Worm (Caenorhabditis elegans) whole organism, L1 larva: Measurements from ENCODE around the gene C49C3.15.

Source experiments
- C34B4.2 ChIP-seq: sonication (generic microtip); optimal IDR thresholded peaks from 2 replicates; lab custom pipeline; 2017; ENCODE audit warnings: mild to moderate bottlenecking, missing genetic modification characterization, missing compliant biosample characterization
- aly-2 ChIP-seq: fragments of 150-350 bp; optimal IDR thresholded peaks from 2 replicates; lab custom pipeline; 2014; ENCODE audit warnings: missing biosample characterization, missing genetic modification characterization
- blmp-1 ChIP-seq: fragments of 150-350 bp; optimal IDR thresholded peaks from 2 replicates; lab custom pipeline; 2014; ENCODE audit warnings: missing biosample characterization, missing genetic modification characterization
- ceh-8 ChIP-seq: fragments of 200-800 bp; sonication (Bioruptor generic); optimal IDR thresholded peaks from 2 replicates; lab custom pipeline; 2018; ENCODE audit warnings: mild to moderate bottlenecking, missing genetic modification characterization, moderate library complexity, missing compliant biosample characterization
- ceh-82 ChIP-seq, 3 experiments: fragments of 150-350 bp in 1 of 3; sonication (generic microtip) in 2 of 3; optimal IDR thresholded peaks; 2 replicates each; lab custom pipeline; 2014 to 2017; ENCODE audit warnings: missing biosample characterization in 3 of 3, missing genetic modification characterization in 3 of 3
- dpl-1 ChIP-seq, 3 experiments: fragments of 150-350 bp in 2 of 3; sonication (generic microtip) in 1 of 3; optimal IDR thresholded peaks; 2 replicates each; lab custom pipeline; 2014 to 2017; ENCODE audit warnings: missing biosample characterization in 3 of 3, missing genetic modification characterization in 3 of 3, missing genetic modification reagents in 3 of 3
- efl-1 ChIP-seq, 4 experiments: fragments of 150-350 bp; optimal IDR thresholded peaks in 3 of 4; peaks in 1 of 4; 1 replicate in 1 of 4; 2 replicates in 3 of 4; lab custom pipeline; 2014; ENCODE audit warnings: missing biosample characterization in 2 of 4, missing genetic modification characterization in 2 of 4, missing genetic modification reagents in 2 of 4
- efl-3 ChIP-seq: fragments of 200-800 bp; sonication (Bioruptor generic); optimal IDR thresholded peaks from 2 replicates; lab custom pipeline; 2018; ENCODE audit warnings: mild to moderate bottlenecking, missing genetic modification characterization, missing compliant biosample characterization
- egl-13 ChIP-seq: sonication (generic microtip); optimal IDR thresholded peaks from 2 replicates; lab custom pipeline; 2016; ENCODE audit warnings: missing genotype, missing genetic modification reagents, missing genetic modification characterization, missing compliant biosample characterization
- elt-2 ChIP-seq: sonication (generic microtip); optimal IDR thresholded peaks from 2 replicates; lab custom pipeline; 2016; ENCODE audit warnings: missing genetic modification characterization, mild to moderate bottlenecking, inconsistent platforms, missing compliant biosample characterization, missing genetic modification reagents
- ets-5 ChIP-seq: fragments of 200-800 bp; sonication (Bioruptor generic); IDR thresholded peaks from 2 replicates; pipeline ENCODE4 v1.3.6; 2022; ENCODE audit warnings: missing genetic modification characterization, missing compliant biosample characterization
- fkh-10 ChIP-seq: sonication (generic microtip); optimal IDR thresholded peaks from 2 replicates; lab custom pipeline; 2017; ENCODE audit warnings: missing biosample characterization, missing genetic modification reagents, missing genetic modification characterization
- fkh-8 ChIP-seq: sonication (generic microtip); optimal IDR thresholded peaks from 2 replicates; lab custom pipeline; 2016; ENCODE audit warnings: mild to moderate bottlenecking, missing genetic modification characterization, missing compliant biosample characterization
- fos-1 ChIP-seq: fragments of 150-350 bp; optimal IDR thresholded peaks from 2 replicates; lab custom pipeline; 2014; ENCODE audit warnings: missing biosample characterization, missing genetic modification characterization
- hlh-17 ChIP-seq: fragments of 200-800 bp; sonication (Bioruptor generic); optimal IDR thresholded peaks from 2 replicates; lab custom pipeline; 2018; ENCODE audit warnings: missing genetic modification characterization, mild to moderate bottlenecking, missing compliant biosample characterization, moderate library complexity, borderline replicate concordance
- hlh-4 ChIP-seq: sonication (generic microtip); optimal IDR thresholded peaks from 2 replicates; lab custom pipeline; 2016; ENCODE audit warnings: mild to moderate bottlenecking, missing genetic modification characterization, missing compliant biosample characterization
- hpl-2 ChIP-seq: fragments of 150-350 bp; optimal IDR thresholded peaks from 2 replicates; lab custom pipeline; 2014; ENCODE audit warnings: missing biosample characterization, missing genetic modification reagents, missing genetic modification characterization
- irx-1 ChIP-seq: sonication (generic microtip); optimal IDR thresholded peaks from 2 replicates; lab custom pipeline; 2016; ENCODE audit warnings: missing genetic modification characterization, missing compliant biosample characterization
- isw-1 ChIP-seq: fragments of 200-800 bp; sonication (Bioruptor generic); IDR thresholded peaks from 2 replicates; pipeline ENCODE4 v1.3.6; 2022; ENCODE audit warnings: missing genetic modification characterization, missing compliant biosample characterization
- lin-15B ChIP-seq: fragments of 150-350 bp; sonication (generic microtip); optimal IDR thresholded peaks from 3 replicates; lab custom pipeline; 2014; ENCODE audit warnings: missing biosample characterization, missing genetic modification characterization
- lin-35 ChIP-seq, 2 experiments: fragments of 150-350 bp; optimal IDR thresholded peaks; 2 replicates each; lab custom pipeline; 2014; ENCODE audit warnings: missing biosample characterization in 2 of 2, missing genetic modification characterization in 2 of 2, missing genetic modification reagents in 2 of 2
- lin-39 ChIP-seq: fragments of 150-350 bp; optimal IDR thresholded peaks from 2 replicates; lab custom pipeline; 2014; ENCODE audit warnings: missing biosample characterization, missing genetic modification reagents, missing genetic modification characterization
- lsy-2 ChIP-seq, 2 experiments: fragments of 150-350 bp; optimal IDR thresholded peaks; 2 replicates each; lab custom pipeline; 2014; ENCODE audit warnings: missing biosample characterization in 2 of 2, missing genetic modification characterization in 2 of 2
- mef-2 ChIP-seq: fragments of 150-350 bp; optimal IDR thresholded peaks from 2 replicates; lab custom pipeline; 2014; ENCODE audit warnings: missing biosample characterization, missing genetic modification characterization
- mep-1 ChIP-seq: fragments of 150-350 bp; optimal IDR thresholded peaks from 2 replicates; lab custom pipeline; 2014; ENCODE audit warnings: missing biosample characterization, missing genetic modification characterization
- nhr-11 ChIP-seq: fragments of 150-350 bp; optimal IDR thresholded peaks from 2 replicates; lab custom pipeline; 2014; ENCODE audit warnings: missing biosample characterization, missing genetic modification characterization
- nhr-20 ChIP-seq: sonication (generic microtip); optimal IDR thresholded peaks from 2 replicates; lab custom pipeline; 2016; ENCODE audit warnings: mild to moderate bottlenecking, missing genetic modification characterization, missing compliant biosample characterization
- nhr-28 ChIP-seq: fragments of 150-350 bp; optimal IDR thresholded peaks from 2 replicates; lab custom pipeline; 2014; ENCODE audit warnings: missing biosample characterization, missing genetic modification characterization
- nhr-47 ChIP-seq: sonication (generic microtip); optimal IDR thresholded peaks from 2 replicates; lab custom pipeline; 2016; ENCODE audit warnings: mild to moderate bottlenecking, missing genetic modification characterization, moderate library complexity, missing compliant biosample characterization
- nhr-71 ChIP-seq: sonication (generic microtip); optimal IDR thresholded peaks from 2 replicates; lab custom pipeline; 2016; ENCODE audit warnings: mild to moderate bottlenecking, missing genetic modification characterization, moderate library complexity, missing compliant biosample characterization
- nhr-76 ChIP-seq: sonication (generic microtip); optimal IDR thresholded peaks from 2 replicates; lab custom pipeline; 2017; ENCODE audit warnings: missing biosample characterization, missing genetic modification characterization
- nhr-84 ChIP-seq: sonication (generic microtip); optimal IDR thresholded peaks from 2 replicates; lab custom pipeline; 2017; ENCODE audit warnings: missing biosample characterization, missing genetic modification characterization
- nhr-85 ChIP-seq: sonication (generic microtip); peaks from one replicate; lab custom pipeline; 2016; ENCODE audit warnings: missing genetic modification characterization, inconsistent platforms, missing compliant biosample characterization
- pax-3 ChIP-seq: fragments of 200-800 bp; sonication (Bioruptor generic); optimal IDR thresholded peaks from 2 replicates; lab custom pipeline; 2018; ENCODE audit warnings: mild to moderate bottlenecking, missing genetic modification characterization, moderate library complexity, missing compliant biosample characterization
- pqm-1 ChIP-seq: sonication (generic microtip); optimal IDR thresholded peaks from 3 replicates; lab custom pipeline; 2017; ENCODE audit warnings: missing biosample characterization, missing genetic modification characterization
- rnt-1 ChIP-seq: sonication (generic microtip); optimal IDR thresholded peaks from 2 replicates; lab custom pipeline; 2016; ENCODE audit warnings: mild to moderate bottlenecking, missing genetic modification characterization, moderate library complexity, missing compliant biosample characterization
- snu-23 ChIP-seq: sonication (generic microtip); optimal IDR thresholded peaks from 2 replicates; lab custom pipeline; 2016; ENCODE audit warnings: missing genetic modification characterization, missing compliant biosample characterization
- sox-4 ChIP-seq: sonication (generic microtip); optimal IDR thresholded peaks from 2 replicates; lab custom pipeline; 2016; ENCODE audit warnings: missing genetic modification characterization, missing compliant biosample characterization
- sptf-1 ChIP-seq: fragments of 150-350 bp; optimal IDR thresholded peaks from 2 replicates; lab custom pipeline; 2014; ENCODE audit warnings: missing biosample characterization, missing genetic modification characterization
- swsn-7 ChIP-seq: sonication (generic microtip); optimal IDR thresholded peaks from 2 replicates; lab custom pipeline; 2016; ENCODE audit warnings: missing genetic modification characterization, missing compliant biosample characterization
- tlp-1 ChIP-seq: fragments of 150-350 bp; optimal IDR thresholded peaks from 2 replicates; lab custom pipeline; 2014; ENCODE audit warnings: missing biosample characterization, missing genetic modification characterization
- unc-30 ChIP-seq: sonication (generic microtip); optimal IDR thresholded peaks from 2 replicates; lab custom pipeline; 2017; ENCODE audit warnings: missing biosample characterization, missing genetic modification characterization
- unc-86 ChIP-seq: sonication (generic microtip); optimal IDR thresholded peaks from 2 replicates; lab custom pipeline; 2016; ENCODE audit warnings: missing genetic modification characterization, missing compliant biosample characterization
- zip-4 ChIP-seq: fragments of 200-800 bp; sonication (Bioruptor generic); optimal IDR thresholded peaks from 2 replicates; lab custom pipeline; 2018; ENCODE audit warnings: mild to moderate bottlenecking, missing genetic modification characterization, moderate library complexity, missing compliant biosample characterization
- ztf-4 ChIP-seq: fragments of 150-350 bp; optimal IDR thresholded peaks from 2 replicates; lab custom pipeline; 2014; ENCODE audit warnings: missing biosample characterization, missing genetic modification characterization

C49C3.15 gene

ce11 chrIV:17316398-17316797, 17.6 kb upstream of the C49C3.15 start, which contains the start of gene C49C3.20:
TSS of gene C49C3.20 (minus strand) at chrIV:17316498.
- no peak for TF ChIP-seq isw-1 (GFP tag; lab: Robert Waterston, UW)
- TF ChIP-seq zip-4 = no peak
- no peak for TF ChIP-seq unc-86 (tag; lab: Kevin White, UChicago)
- TF ChIP-seq hlh-4 (tag; lab: Kevin White, UChicago) = no peak
- no peak for TF ChIP-seq swsn-7 (tag; lab: Kevin White, UChicago)
- TF ChIP-seq efl-3 (GFP tag; lab: Kevin White, UChicago) = no peak
- TF ChIP-seq pqm-1 (tag; lab: Kevin White, UChicago) = no peak
- TF ChIP-seq nhr-71 (tag; lab: Kevin White, UChicago) = no peak
- no peak for TF ChIP-seq fos-1 (tag; lab: Kevin White, UChicago)
- TF ChIP-seq nhr-28 (tag; lab: Kevin White, UChicago) = no peak
- TF ChIP-seq nhr-76 (tag; lab: Kevin White, UChicago) = no peak
- TF ChIP-seq hpl-2 (GFP tag; lab: Kevin White, UChicago) = no peak
- no peak for TF ChIP-seq blmp-1
- no peak for TF ChIP-seq pax-3 (tag; lab: Kevin White, UChicago)
- no peak for TF ChIP-seq ceh-8 (GFP tag; lab: Kevin White, UChicago)
- no peak for TF ChIP-seq tlp-1 (tag; lab: Kevin White, UChicago)
- TF ChIP-seq mef-2 (tag; lab: Kevin White, UChicago) = no peak
- TF ChIP-seq snu-23 (GFP tag; lab: Kevin White, UChicago) = no peak

DNA sequence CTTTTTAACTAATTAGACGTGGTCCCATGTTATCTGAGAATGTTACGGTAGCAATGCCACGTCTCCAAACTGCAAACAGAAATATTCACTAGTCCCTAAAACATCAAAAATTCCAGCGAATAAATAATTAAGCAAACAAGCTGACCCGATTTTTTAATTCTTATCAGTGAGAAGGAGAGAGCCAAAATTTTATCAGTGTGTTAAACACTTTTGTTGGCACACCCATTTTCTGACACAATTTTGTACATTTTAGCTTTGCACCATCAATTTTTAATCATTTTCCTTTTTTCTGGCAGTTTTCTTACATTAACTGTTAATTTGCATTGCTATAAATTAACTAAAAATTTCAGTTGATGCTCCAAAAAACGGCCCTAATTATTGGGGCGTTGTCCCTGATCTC, 13.6 kb upstream of the C49C3.15 start, which contains the start of gene C49C3.4:
Gene C49C3.4, plus strand, starts transcription at position 351 of the 400 bp plus-strand sequence.
- no peak for TF ChIP-seq mef-2 (tag; lab: Kevin White, UChicago)
- TF ChIP-seq aly-2 (tag; lab: Kevin White, UChicago) = no peak
- no peak for TF ChIP-seq nhr-11 (tag; lab: Kevin White, UChicago)
- TF ChIP-seq lin-35 (GFP tag; optimal IDR thresholded peaks at IDR 0.05; lab: Kevin White, UChicago) = peak in 1 of 2 experiments; percentile 4
- TF ChIP-seq nhr-20 = no peak
- TF ChIP-seq elt-2 = peak; percentile 52
- no peak for TF ChIP-seq ets-5

- TF ChIP-seq dpl-1 (GFP tag; optimal IDR thresholded peaks at IDR 0.05; lab: Kevin White, UChicago) (peak in 1 of 3 experiments; percentile 4), fkh-10 (GFP tag; lab: Kevin White, UChicago) (no peak), lsy-2 (tag; optimal IDR thresholded peaks at IDR 0.05; lab: Kevin White, UChicago) (peak in 1 of 2 experiments; percentile 30), efl-1 (optimal IDR thresholded peaks at IDR 0.05; lab: Kevin White, UChicago) (peak; percentile 1 to 12), efl-1 (GFP tag; optimal IDR thresholded peaks at IDR 0.05 in 1 of 2; lab: Kevin White, UChicago) (peak in 1 of 2 experiments; percentile 61), nhr-20 (no peak), blmp-1 (peak; percentile 51)
These were observed 5.2 kb upstream of the C49C3.15 start, which contains the start of gene ceh-88 for ce11 chrIV:17328834-17329233. TSS of gene ceh-88 (plus strand) at chrIV:17329188.

ce11 chrIV:17331100-17331577, 2.9 kb upstream of the C49C3.15 start, which contains the start of gene C49C3.6:
TSS of gene C49C3.6 (plus strand) at chrIV:17331527.
- no peak for TF ChIP-seq nhr-28 (tag; lab: Kevin White, UChicago)
- no peak for TF ChIP-seq unc-30
- peak in 1 of 3 experiments; percentile 10 for TF ChIP-seq ceh-82 (tag; optimal IDR thresholded peaks at IDR 0.05; lab: Kevin White, UChicago)
- peak in 1 of 2 experiments; percentile 27 for TF ChIP-seq lin-35 (GFP tag; optimal IDR thresholded peaks at IDR 0.05; lab: Kevin White, UChicago)
- TF ChIP-seq irx-1 (tag; lab: Kevin White, UChicago) = no peak
- TF ChIP-seq dpl-1 (GFP tag; optimal IDR thresholded peaks at IDR 0.05; lab: Kevin White, UChicago) = peak in 2 of 3 experiments; percentile 19 to 34
- TF ChIP-seq egl-13 (tag; lab: Kevin White, UChicago) = no peak
- peak; percentile 37 for TF ChIP-seq mep-1 (tag; lab: Kevin White, UChicago)
- TF ChIP-seq C34B4.2 (tag; lab: Kevin White, UChicago) = no peak
- no peak for TF ChIP-seq sptf-1 (tag; lab: Kevin White, UChicago)
- TF ChIP-seq nhr-71 (tag; lab: Kevin White, UChicago) = peak; percentile 28
- TF ChIP-seq nhr-47 = peak; percentile 0
- no peak for TF ChIP-seq nhr-85 (tag; lab: Kevin White, UChicago)
- TF ChIP-seq lsy-2 (tag; optimal IDR thresholded peaks at IDR 0.05; lab: Kevin White, UChicago) = peak; percentile 6 to 56
- TF ChIP-seq efl-1 (optimal IDR thresholded peaks at IDR 0.05; lab: Kevin White, UChicago) = peak; percentile 43 to 45
- TF ChIP-seq efl-1 (GFP tag; optimal IDR thresholded peaks at IDR 0.05 in 1 of 2; lab: Kevin White, UChicago) = peak; percentile 18 to 91
- no peak for TF ChIP-seq nhr-84 (tag; lab: Kevin White, UChicago)
- peak; percentile 7 for TF ChIP-seq lin-15B
- peak; percentile 65 for TF ChIP-seq blmp-1
- no peak for TF ChIP-seq isw-1 (GFP tag; lab: Robert Waterston, UW)
- TF ChIP-seq fkh-8 (tag; lab: Kevin White, UChicago) = no peak
- TF ChIP-seq ztf-4 (tag; lab: Kevin White, UChicago) = no peak
- no peak for TF ChIP-seq sox-4 (tag; lab: Kevin White, UChicago)
- TF ChIP-seq rnt-1 (tag; lab: Kevin White, UChicago) = no peak
- no peak for TF ChIP-seq lin-39 (tag; lab: Kevin White, UChicago)
- no peak for TF ChIP-seq hlh-17 (GFP tag; lab: Kevin White, UChicago)
- TF ChIP-seq snu-23 (GFP tag; lab: Kevin White, UChicago) = peak; percentile 24
